Worm (Caenorhabditis elegans): Measurements from ENCODE around the gene apt-9.

The apt-9 gene

ce11 chrX:11031047-11031695, 37.2 kb upstream of the apt-9 start (continued):
- TF ChIP-seq efl-1 (optimal IDR thresholded peaks at IDR 0.05), result peak; percentile 64 to 73
- peak; percentile 27 to 95 for TF ChIP-seq efl-1 (GFP tag; optimal IDR thresholded peaks at IDR 0.05 in 1 of 2)
- peak; percentile 62 for TF ChIP-seq snpc-4 (tag; optimal IDR thresholded peaks at IDR 0.05)
- TF ChIP-seq mef-2 (tag; optimal IDR thresholded peaks at IDR 0.05), result peak; percentile 82
- TF ChIP-seq hlh-17 (GFP tag; optimal IDR thresholded peaks at IDR 0.05; ENCODE audit: borderline replicate concordance), result no peak
- peak; percentile 69 for TF ChIP-seq ceh-88 (GFP tag; IDR thresholded peaks at IDR 0.05)
- no peak for TF ChIP-seq hlh-4 (tag; optimal IDR thresholded peaks at IDR 0.05)
- peak; percentile 83 for TF ChIP-seq nhr-19 (GFP tag; conservative IDR thresholded peaks at IDR 0.05)
- peak; percentile 86 for TF ChIP-seq ztf-4 (tag; optimal IDR thresholded peaks at IDR 0.05)
- no peak for TF ChIP-seq ets-5 (GFP tag; IDR thresholded peaks at IDR 0.05)
- TF ChIP-seq nhr-90 (tag; optimal IDR thresholded peaks at IDR 0.05; ENCODE audit: poor library complexity), result peak; percentile 89
- peak; percentile 97 for TF ChIP-seq snu-23 (GFP tag; optimal IDR thresholded peaks at IDR 0.05)
- TF ChIP-seq vab-15 (tag; optimal IDR thresholded peaks at IDR 0.05), result no peak
- TF ChIP-seq mab-9 (GFP tag; IDR thresholded peaks at IDR 0.05), result peak; percentile 72
- TF ChIP-seq elt-2 (tag; optimal IDR thresholded peaks at IDR 0.05), result peak; percentile 65
- peak; percentile 96 for TF ChIP-seq nhr-20 (tag; optimal IDR thresholded peaks at IDR 0.05)
- TF ChIP-seq unc-30 (tag; optimal IDR thresholded peaks at IDR 0.05), result no peak
- TF ChIP-seq ceh-90 (tag; optimal IDR thresholded peaks at IDR 0.05), result peak; percentile 51
- peak; percentile 65 for TF ChIP-seq pag-3 (tag; optimal IDR thresholded peaks at IDR 0.05; ENCODE audit: borderline replicate concordance, insufficient read depth)
- peak; percentile 10 for TF ChIP-seq lin-15B (tag; optimal IDR thresholded peaks at IDR 0.05)
- TF ChIP-seq ama-1 (optimal IDR thresholded peaks at IDR 0.05), result peak; percentile 19
- peak; percentile 1 for TF ChIP-seq Y116A8C.19 (tag; optimal IDR thresholded peaks at IDR 0.05; ENCODE audit: borderline replicate concordance)
- TF ChIP-seq nhr-28 (tag; optimal IDR thresholded peaks at IDR 0.05), result no peak
- peak; percentile 71 for TF ChIP-seq isw-1 (GFP tag; IDR thresholded peaks at IDR 0.05)
- TF ChIP-seq egl-13 (tag; optimal IDR thresholded peaks at IDR 0.05), result peak; percentile 91
- TF ChIP-seq sox-4 (tag; optimal IDR thresholded peaks at IDR 0.05), result peak; percentile 80
- peak; percentile 89 for TF ChIP-seq fkh-8 (tag; optimal IDR thresholded peaks at IDR 0.05)
- TF ChIP-seq nhr-77 (tag; optimal IDR thresholded peaks at IDR 0.05), result peak; percentile 91
- peak; percentile 33 for TF ChIP-seq ceh-63 (GFP tag; optimal IDR thresholded peaks at IDR 0.05)
- peak; percentile 38 to 77 (median 72) for TF ChIP-seq ceh-82 (tag; optimal IDR thresholded peaks at IDR 0.05)
- peak; percentile 82 for TF ChIP-seq grh-1 (GFP tag; IDR thresholded peaks at IDR 0.05)
- TF ChIP-seq nhr-47 (tag; optimal IDR thresholded peaks at IDR 0.05), result peak; percentile 94
- TF ChIP-seq lin-39 (tag; optimal IDR thresholded peaks at IDR 0.05), result peak; percentile 36
- TF ChIP-seq alr-1 (tag; optimal IDR thresholded peaks at IDR 0.05; ENCODE audit: borderline replicate concordance), result no peak
- peak; percentile 43 for TF ChIP-seq fkh-4 (tag; optimal IDR thresholded peaks at IDR 0.05; ENCODE audit: borderline replicate concordance)
- peak; percentile 59 to 75 for TF ChIP-seq lin-35 (GFP tag; optimal IDR thresholded peaks at IDR 0.05)
- TF ChIP-seq nhr-12 (tag; optimal IDR thresholded peaks at IDR 0.05), result no peak
- no peak for TF ChIP-seq F16B12.6 (tag; optimal IDR thresholded peaks at IDR 0.05)
- peak; percentile 85 for TF ChIP-seq irx-1 (tag; optimal IDR thresholded peaks at IDR 0.05)
- TF ChIP-seq nhr-85 (tag), result peak; percentile 97
- TF ChIP-seq fos-1 (tag; optimal IDR thresholded peaks at IDR 0.05), result peak; percentile 66
- TF ChIP-seq nhr-71 (tag; optimal IDR thresholded peaks at IDR 0.05), result peak; percentile 97
- peak; percentile 73 for TF ChIP-seq mep-1 (tag; optimal IDR thresholded peaks at IDR 0.05)
- peak; percentile 93 for TF ChIP-seq rnt-1 (tag; optimal IDR thresholded peaks at IDR 0.05)
- peak; percentile 76 for TF ChIP-seq nhr-11 (tag; optimal IDR thresholded peaks at IDR 0.05)
- no peak for TF ChIP-seq sptf-1 (tag; optimal IDR thresholded peaks at IDR 0.05)
- TF ChIP-seq unc-130 (tag; optimal IDR thresholded peaks at IDR 0.05), result peak; percentile 65
- peak; percentile 38 for TF ChIP-seq C04F5.9 (tag; optimal IDR thresholded peaks at IDR 0.05)
